Fruit fly (Drosophila melanogaster) whole organism, embryonic: ENCODE measurements around the gene Rpt5.

Source experiments
- Antp ChIP-seq: fragments of 200-800 bp; sonication (Bioruptor generic); optimal IDR thresholded peaks from 3 replicates; lab custom pipeline; 2016; ENCODE audit warnings: missing biosample characterization, missing genetic modification characterization
- CG10366 ChIP-seq: fragments of 200-800 bp; sonication (Bioruptor generic); IDR thresholded peaks from 2 replicates; pipeline ENCODE4 v1.3.6; 2022; ENCODE audit warnings: missing biosample characterization, missing genetic modification characterization
- CG10565 ChIP-seq: fragments of 200-800 bp; sonication (Bioruptor generic); optimal IDR thresholded peaks from 3 replicates; lab custom pipeline; 2016; ENCODE audit warnings: missing biosample characterization, mild to moderate bottlenecking, missing genetic modification characterization
- CG13775 ChIP-seq: fragments of 200-800 bp; sonication (Bioruptor generic); optimal IDR thresholded peaks from 3 replicates; lab custom pipeline; 2017; ENCODE audit warnings: missing biosample characterization, mild to moderate bottlenecking, missing genetic modification characterization
- CG14667 ChIP-seq: fragments of 200-800 bp; sonication (Bioruptor generic); IDR thresholded peaks from 2 replicates; pipeline ENCODE4 v1.3.6; 2022; ENCODE audit warnings: missing biosample characterization, missing genetic modification characterization
- CG15696 ChIP-seq: fragments of 200-800 bp; sonication (Bioruptor generic); optimal IDR thresholded peaks from 2 replicates; lab custom pipeline; 2019; ENCODE audit warnings: missing biosample characterization, mild to moderate bottlenecking, missing genetic modification characterization, moderate library complexity
- CG1603 ChIP-seq: fragments of 200-800 bp; sonication (Bioruptor generic); optimal IDR thresholded peaks from 2 replicates; lab custom pipeline; 2019; ENCODE audit warnings: missing biosample characterization, mild to moderate bottlenecking, missing genetic modification characterization, moderate library complexity
- CG18011 ChIP-seq: fragments of 200-800 bp; sonication (Bioruptor generic); optimal IDR thresholded peaks from 2 replicates; lab custom pipeline; 2017; ENCODE audit warnings: missing biosample characterization, missing genetic modification characterization, mild to moderate bottlenecking, moderate library complexity, missing genotype
- CG18262 ChIP-seq: fragments of 200-800 bp; optimal IDR thresholded peaks from 3 replicates; lab custom pipeline; 2019; ENCODE audit warnings: missing biosample characterization, mild to moderate bottlenecking, missing genetic modification characterization, moderate library complexity
- CG1832 ChIP-seq: fragments of 200-800 bp; sonication (Bioruptor generic); optimal IDR thresholded peaks from 2 replicates; lab custom pipeline; 2017; ENCODE audit warnings: missing biosample characterization, mild to moderate bottlenecking, missing genetic modification characterization, inconsistent platforms
- CG2199 ChIP-seq: fragments of 200-800 bp; sonication (Bioruptor generic); IDR thresholded peaks from 3 replicates; pipeline ENCODE4 v1.3.6; 2022; ENCODE audit warnings: missing biosample characterization, missing genetic modification characterization
- CG2202 ChIP-seq: fragments of 200-800 bp; sonication (Bioruptor generic); optimal IDR thresholded peaks from 2 replicates; lab custom pipeline; 2018; ENCODE audit warnings: missing biosample characterization, mild to moderate bottlenecking, missing genetic modification characterization
- CG34422 ChIP-seq: fragments of 200-800 bp; sonication (Bioruptor generic); IDR thresholded peaks from 3 replicates; pipeline ENCODE4 v1.3.6; 2022; ENCODE audit warnings: missing biosample characterization, missing genetic modification characterization
- CG6813 ChIP-seq: fragments of 200-800 bp; sonication (Bioruptor generic); optimal IDR thresholded peaks from 2 replicates; lab custom pipeline; 2017; ENCODE audit warnings: missing biosample characterization, missing genetic modification characterization, mild to moderate bottlenecking, moderate library complexity, missing genetic modification reagents
- CG7928 ChIP-seq: fragments of 200-800 bp; sonication (Bioruptor generic); optimal IDR thresholded peaks from 2 replicates; lab custom pipeline; 2017; ENCODE audit warnings: missing biosample characterization, mild to moderate bottlenecking, missing genetic modification characterization
- CrebB ChIP-seq: fragments of 200-800 bp; sonication (Bioruptor generic); optimal IDR thresholded peaks from 3 replicates; lab custom pipeline; 2018; ENCODE audit warnings: missing biosample characterization, mild to moderate bottlenecking, missing genetic modification characterization
- D ChIP-seq, 2 experiments: fragments of 200-800 bp in 1 of 2; fragments of >200 bp in 1 of 2; sonication (Bioruptor generic) in 1 of 2; optimal IDR thresholded peaks; 2 replicates in 1 of 2; 3 replicates in 1 of 2; lab custom pipeline; 2017; ENCODE audit warnings: mild to moderate bottlenecking in 1 of 2, missing biosample characterization in 1 of 2, missing genetic modification characterization in 1 of 2, missing genetic modification reagents in 1 of 2
- Deaf1 ChIP-seq: fragments of 200-800 bp; optimal IDR thresholded peaks from 3 replicates; lab custom pipeline; 2019; ENCODE audit warnings: missing biosample characterization, mild to moderate bottlenecking, missing genetic modification characterization, moderate library complexity
- Dp ChIP-seq: fragments of 200-800 bp; sonication (Bioruptor generic); optimal IDR thresholded peaks from 2 replicates; lab custom pipeline; 2018; ENCODE audit warnings: missing biosample characterization, mild to moderate bottlenecking, missing genetic modification characterization, moderate library complexity
- MESR4 ChIP-seq: fragments of 200-800 bp; sonication (Bioruptor generic); optimal IDR thresholded peaks from 2 replicates; lab custom pipeline; 2018; ENCODE audit warnings: missing biosample characterization, mild to moderate bottlenecking, missing genetic modification characterization, moderate library complexity
- PHDP ChIP-seq: fragments of 200-800 bp; sonication (Bioruptor generic); optimal IDR thresholded peaks from 3 replicates; lab custom pipeline; 2018; ENCODE audit warnings: missing biosample characterization, mild to moderate bottlenecking, missing genetic modification characterization, moderate library complexity
- Trl ChIP-seq, 3 experiments: fragments of >200 bp in 2 of 3; fragments of 200-800 bp in 1 of 3; sonication (Bioruptor generic) in 1 of 3; optimal IDR thresholded peaks; 2 replicates in 1 of 3; 3 replicates in 2 of 3; lab custom pipeline; 2016 to 2017; ENCODE audit warnings: missing biosample characterization in 1 of 3, missing genetic modification characterization in 1 of 3
- ase ChIP-seq: fragments of 200-800 bp; sonication (Bioruptor generic); IDR thresholded peaks from 3 replicates; pipeline ENCODE4 v1.3.6; 2022; ENCODE audit warnings: missing biosample characterization, missing genetic modification characterization
- bab2 ChIP-seq: fragments of 200-800 bp; sonication (Bioruptor generic); optimal IDR thresholded peaks from 2 replicates; lab custom pipeline; 2016; ENCODE audit warnings: missing biosample characterization, missing genetic modification characterization
- btn ChIP-seq: fragments of 200-800 bp; sonication (Bioruptor generic); optimal IDR thresholded peaks from 2 replicates; lab custom pipeline; 2016; ENCODE audit warnings: missing biosample characterization, missing genetic modification characterization
- chinmo ChIP-seq: fragments of 200-800 bp; sonication (Bioruptor generic); IDR thresholded peaks from 4 replicates; pipeline ENCODE4 v1.3.6; 2022; ENCODE audit warnings: missing biosample characterization, missing genetic modification characterization; ENCODE audit not compliant: partially characterized antibody
- danr ChIP-seq: fragments of 200-800 bp; sonication (Bioruptor generic); IDR thresholded peaks from 2 replicates; pipeline ENCODE4 v1.3.6; 2022; ENCODE audit warnings: missing biosample characterization, missing genetic modification characterization
- dimm ChIP-seq: fragments of 200-800 bp; sonication (Bioruptor generic); IDR thresholded peaks from 2 replicates; pipeline ENCODE4 v1.3.6; 2022; ENCODE audit warnings: missing biosample characterization, missing genetic modification characterization
- dpn ChIP-seq, 2 experiments: fragments of 200-800 bp; sonication (Bioruptor generic); optimal IDR thresholded peaks; 3 replicates each; lab custom pipeline; 2016; ENCODE audit warnings: missing biosample characterization in 2 of 2, missing genetic modification characterization in 2 of 2
- esg ChIP-seq: fragments of 200-800 bp; sonication (Bioruptor generic); conservative IDR thresholded peaks from 2 replicates; pipeline ENCODE4 v1.3.6; 2022; ENCODE audit warnings: missing biosample characterization, missing genetic modification characterization
- eve ChIP-seq, 2 experiments: fragments of >200 bp; optimal IDR thresholded peaks; 2 replicates each; lab custom pipeline; 2017; ENCODE audit warnings: missing biosample characterization in 2 of 2, missing genetic modification characterization in 2 of 2
- eyg ChIP-seq: fragments of 200-800 bp; sonication (Bioruptor generic); optimal IDR thresholded peaks from 3 replicates; lab custom pipeline; 2016; ENCODE audit warnings: missing biosample characterization, missing genetic modification characterization
- kah ChIP-seq: fragments of 200-800 bp; sonication (Bioruptor generic); optimal IDR thresholded peaks from 2 replicates; lab custom pipeline; 2018; ENCODE audit warnings: missing biosample characterization, mild to moderate bottlenecking, missing genetic modification characterization
- lov ChIP-seq, 2 experiments: fragments of 200-800 bp in 1 of 2; fragments of >200 bp in 1 of 2; sonication (Bioruptor generic) in 1 of 2; IDR thresholded peaks in 1 of 2; optimal IDR thresholded peaks in 1 of 2; 2 replicates in 1 of 2; 3 replicates in 1 of 2; pipeline versions ENCODE4 v1.3.6 to Lab custom; 2017 to 2022; ENCODE audit warnings: missing biosample characterization in 1 of 2, missing genetic modification characterization in 1 of 2
- otp ChIP-seq: fragments of 200-800 bp; sonication (Bioruptor generic); IDR thresholded peaks from 3 replicates; pipeline ENCODE4, ENCODE4 v1.3.6; 2022; ENCODE audit warnings: missing biosample characterization, missing genetic modification characterization
- sim ChIP-seq: fragments of 200-800 bp; sonication (Bioruptor generic); IDR thresholded peaks from 2 replicates; pipeline ENCODE4 v1.3.6; 2022; ENCODE audit warnings: missing biosample characterization, missing genetic modification characterization
- sisA ChIP-seq: fragments of 200-800 bp; sonication (Bioruptor generic); IDR thresholded peaks from 2 replicates; pipeline ENCODE4 v1.3.6; 2022; ENCODE audit warnings: missing biosample characterization, missing genetic modification characterization
- sqz ChIP-seq: fragments of 200-800 bp; sonication (Bioruptor generic); optimal IDR thresholded peaks from 3 replicates; lab custom pipeline; 2018; ENCODE audit warnings: missing biosample characterization, mild to moderate bottlenecking, missing genetic modification characterization
- twi ChIP-seq: fragments of 200-800 bp; optimal IDR thresholded peaks from 2 replicates; lab custom pipeline; 2019; ENCODE audit warnings: missing biosample characterization, mild to moderate bottlenecking, missing genetic modification characterization, moderate library complexity
- vvl ChIP-seq: fragments of 200-800 bp; sonication (Bioruptor generic); IDR thresholded peaks from 2 replicates; pipeline ENCODE4 v1.3.6; 2022; ENCODE audit warnings: missing biosample characterization, missing genetic modification characterization

Gene Rpt5

DNA sequence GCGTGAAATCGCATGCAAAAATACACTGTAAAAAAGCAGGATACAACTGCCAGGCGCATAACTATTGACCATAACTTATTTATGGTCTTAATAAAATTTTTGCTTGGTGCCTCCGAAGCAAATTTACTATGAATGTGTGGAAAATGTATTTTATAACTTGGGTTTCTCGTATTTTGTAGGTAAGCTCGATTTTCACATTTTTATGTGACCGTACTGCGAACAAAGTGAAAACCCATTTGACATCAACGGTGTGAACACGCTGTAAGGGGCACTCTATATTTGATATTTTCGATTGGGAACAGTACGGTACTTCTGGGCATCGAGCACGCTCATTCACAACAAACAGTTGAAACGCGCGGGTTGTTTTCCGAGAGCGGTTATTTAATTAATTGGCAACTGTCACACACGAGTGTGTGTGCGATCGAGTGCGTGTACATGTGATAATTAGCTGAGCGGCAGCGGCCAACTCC, 28.8 kb downstream of the Rpt5 start, which contains the start of the genes Nup98-96 and mbc (continued):
- TF ChIP-seq CrebB (peak; percentile 37), eyg (peak; percentile 74), kah (GFP tag; lab: Kevin White, UChicago) (peak; percentile 44), CG7928 (GFP tag; lab: Kevin White, UChicago) (peak; percentile 63), CG14667 (GFP tag; lab: Robert Waterston, UW) (peak; percentile 84), btn (peak; percentile 58), CG13775 (peak; percentile 92), eve (GFP tag; optimal IDR thresholded peaks at IDR 0.05; lab: Kevin White, UChicago) (peak in 1 of 2 experiments; percentile 12), CG10565 (peak; percentile 6), Deaf1 (tag; lab: Kevin White, UChicago) (peak; percentile 54), dpn (GFP tag; optimal IDR thresholded peaks at IDR 0.05; lab: Kevin White, UChicago) (peak; percentile 90 to 95), bab2 (GFP tag; lab: Kevin White, UChicago) (peak; percentile 90), CG6813 (GFP tag; lab: Kevin White, UChicago) (peak; percentile 60), Dp (peak; percentile 49), CG34422 (GFP tag; lab: Robert Waterston, UW) (peak; percentile 86), ase (GFP tag; lab: Robert Waterston, UW) (peak; percentile 73), twi (tag; lab: Kevin White, UChicago) (peak; percentile 74), CG18011 (GFP tag; lab: Kevin White, UChicago) (peak; percentile 39), vvl (GFP tag; lab: Robert Waterston, UW) (peak; percentile 91), Antp (GFP tag; lab: Kevin White, UChicago) (peak; percentile 92), danr (GFP tag; lab: Robert Waterston, UW) (peak; percentile 73; the same call in 1 of the 2 replicates), CG10366 (peak; percentile 85), CG2199 (GFP tag; lab: Robert Waterston, UW) (no peak; the same call in 2 of the 3 replicates), otp (GFP tag; lab: Robert Waterston, UW) (peak; percentile 81), CG18262 (peak; percentile 78), MESR4 (GFP tag; lab: Kevin White, UChicago) (peak; percentile 39), chinmo (peak; percentile 88; the same call in 2 of the 4 replicates), Trl (optimal IDR thresholded peaks at IDR 0.05; lab: Kevin White, UChicago) (peak in 1 of 2 experiments; percentile 24), Trl (GFP tag; optimal IDR thresholded peaks at IDR 0.05; lab: Kevin White, UChicago) (peak; percentile 90), CG2202 (tag; lab: Kevin White, UChicago) (peak; percentile 57), sim (no peak; the same call in 1 of the 2 replicates), sqz (peak; percentile 31), dimm (GFP tag; lab: Robert Waterston, UW) (peak; percentile 68), esg (GFP tag; lab: Robert Waterston, UW) (peak; percentile 88), lov (optimal IDR thresholded peaks at IDR 0.05; lab: Kevin White, UChicago) (no peak), lov (GFP tag; IDR thresholded peaks at IDR 0.05; lab: Robert Waterston, UW) (0 out of 3 replicates have a peak, but pooled peaks have one; percentile 66), CG1832 (GFP tag; lab: Kevin White, UChicago) (no peak), PHDP (peak; percentile 80), sisA (GFP tag; lab: Robert Waterston, UW) (peak; percentile 90), CG15696 (tag; lab: Kevin White, UChicago) (peak; percentile 87), CG1603 (tag; lab: Kevin White, UChicago) (peak; percentile 83), D (optimal IDR thresholded peaks at IDR 0.05; lab: Kevin White, UChicago) (peak; percentile 73), D (GFP tag; optimal IDR thresholded peaks at IDR 0.05; lab: Kevin White, UChicago) (peak; percentile 61)
